Worm (Caenorhabditis elegans) whole organism, L1 larva: ENCODE measurements around the gene C27F2.7.
A peak's percentile ranks its signal among the peaks of the same experiment; 100 is the strongest.

Experiments used
- C16A3.4 ChIP-seq: fragments of 150-350 bp; optimal IDR thresholded peaks from 2 replicates; lab custom pipeline; 2014; ENCODE audit warnings: missing biosample characterization, missing genetic modification characterization
- C34B4.2 ChIP-seq: sonication (generic microtip); optimal IDR thresholded peaks from 2 replicates; lab custom pipeline; 2017; ENCODE audit warnings: mild to moderate bottlenecking, missing genetic modification characterization, missing compliant biosample characterization
- Y116A8C.19 ChIP-seq: sonication (generic microtip); optimal IDR thresholded peaks from 2 replicates; lab custom pipeline; 2016; ENCODE audit warnings: missing compliant biosample characterization, missing genetic modification characterization, borderline replicate concordance
- aha-1 ChIP-seq: fragments of 150-350 bp; optimal IDR thresholded peaks from 2 replicates; lab custom pipeline; 2014; ENCODE audit warnings: missing biosample characterization, missing genetic modification characterization
- aly-2 ChIP-seq: fragments of 150-350 bp; optimal IDR thresholded peaks from 2 replicates; lab custom pipeline; 2014; ENCODE audit warnings: missing biosample characterization, missing genetic modification characterization
- blmp-1 ChIP-seq: fragments of 150-350 bp; optimal IDR thresholded peaks from 2 replicates; lab custom pipeline; 2014; ENCODE audit warnings: missing biosample characterization, missing genetic modification characterization
- ceh-63 ChIP-seq: fragments of 200-800 bp; sonication (Bioruptor generic); optimal IDR thresholded peaks from 2 replicates; lab custom pipeline; 2018; ENCODE audit warnings: mild to moderate bottlenecking, missing genetic modification characterization, missing compliant biosample characterization
- ceh-8 ChIP-seq: fragments of 200-800 bp; sonication (Bioruptor generic); optimal IDR thresholded peaks from 2 replicates; lab custom pipeline; 2018; ENCODE audit warnings: mild to moderate bottlenecking, missing genetic modification characterization, moderate library complexity, missing compliant biosample characterization
- ceh-88 ChIP-seq: fragments of 200-800 bp; sonication (Bioruptor generic); IDR thresholded peaks from 2 replicates; pipeline ENCODE4 v1.3.6; 2022; ENCODE audit warnings: missing genetic modification characterization, missing compliant biosample characterization
- ceh-90 ChIP-seq: sonication (generic microtip); optimal IDR thresholded peaks from 2 replicates; lab custom pipeline; 2016; ENCODE audit warnings: missing genetic modification characterization, missing compliant biosample characterization
- ces-1 ChIP-seq: fragments of 150-350 bp; optimal IDR thresholded peaks from 2 replicates; lab custom pipeline; 2014; ENCODE audit warnings: missing biosample characterization, missing genetic modification reagents, missing genetic modification characterization
- dsc-1 ChIP-seq: sonication (generic microtip); optimal IDR thresholded peaks from 2 replicates; lab custom pipeline; 2016; ENCODE audit warnings: mild to moderate bottlenecking, missing genetic modification characterization, missing compliant biosample characterization
- efl-1 ChIP-seq, 4 experiments: fragments of 150-350 bp; optimal IDR thresholded peaks in 3 of 4; peaks in 1 of 4; 1 replicate in 1 of 4; 2 replicates in 3 of 4; lab custom pipeline; 2014; ENCODE audit warnings: missing biosample characterization in 2 of 4, missing genetic modification characterization in 2 of 4, missing genetic modification reagents in 2 of 4
- efl-3 ChIP-seq: fragments of 200-800 bp; sonication (Bioruptor generic); optimal IDR thresholded peaks from 2 replicates; lab custom pipeline; 2018; ENCODE audit warnings: mild to moderate bottlenecking, missing genetic modification characterization, missing compliant biosample characterization
- egl-27 ChIP-seq, 2 experiments: fragments of 150-350 bp in 1 of 2; sonication (generic microtip); optimal IDR thresholded peaks; 3 replicates each; lab custom pipeline; 2017 to 2018; ENCODE audit warnings: missing biosample characterization in 2 of 2, missing genetic modification characterization in 2 of 2, missing genetic modification reagents in 2 of 2
- elt-2 ChIP-seq: sonication (generic microtip); optimal IDR thresholded peaks from 2 replicates; lab custom pipeline; 2016; ENCODE audit warnings: missing genetic modification characterization, mild to moderate bottlenecking, inconsistent platforms, missing compliant biosample characterization, missing genetic modification reagents
- ets-5 ChIP-seq: fragments of 200-800 bp; sonication (Bioruptor generic); IDR thresholded peaks from 2 replicates; pipeline ENCODE4 v1.3.6; 2022; ENCODE audit warnings: missing genetic modification characterization, missing compliant biosample characterization
- fkh-10 ChIP-seq: sonication (generic microtip); optimal IDR thresholded peaks from 2 replicates; lab custom pipeline; 2017; ENCODE audit warnings: missing biosample characterization, missing genetic modification reagents, missing genetic modification characterization
- fkh-4 ChIP-seq: sonication (generic microtip); optimal IDR thresholded peaks from 2 replicates; lab custom pipeline; 2016; ENCODE audit warnings: missing compliant biosample characterization, missing genetic modification characterization, borderline replicate concordance
- hlh-17 ChIP-seq: fragments of 200-800 bp; sonication (Bioruptor generic); optimal IDR thresholded peaks from 2 replicates; lab custom pipeline; 2018; ENCODE audit warnings: missing genetic modification characterization, mild to moderate bottlenecking, missing compliant biosample characterization, moderate library complexity, borderline replicate concordance
- hlh-4 ChIP-seq: sonication (generic microtip); optimal IDR thresholded peaks from 2 replicates; lab custom pipeline; 2016; ENCODE audit warnings: mild to moderate bottlenecking, missing genetic modification characterization, missing compliant biosample characterization
- hpl-2 ChIP-seq: fragments of 150-350 bp; optimal IDR thresholded peaks from 2 replicates; lab custom pipeline; 2014; ENCODE audit warnings: missing biosample characterization, missing genetic modification reagents, missing genetic modification characterization
- isw-1 ChIP-seq: fragments of 200-800 bp; sonication (Bioruptor generic); IDR thresholded peaks from 2 replicates; pipeline ENCODE4 v1.3.6; 2022; ENCODE audit warnings: missing genetic modification characterization, missing compliant biosample characterization
- jun-1 ChIP-seq: fragments of 150-350 bp; optimal IDR thresholded peaks from 2 replicates; lab custom pipeline; 2014; ENCODE audit warnings: missing biosample characterization, missing genetic modification reagents, missing genetic modification characterization
- lin-14 ChIP-seq: fragments of 200-800 bp; sonication (Bioruptor generic); optimal IDR thresholded peaks from 2 replicates; lab custom pipeline; 2018; ENCODE audit warnings: mild to moderate bottlenecking, missing genetic modification characterization, moderate library complexity, missing compliant biosample characterization
- lin-15B ChIP-seq: fragments of 150-350 bp; sonication (generic microtip); optimal IDR thresholded peaks from 3 replicates; lab custom pipeline; 2014; ENCODE audit warnings: missing biosample characterization, missing genetic modification characterization
- mdl-1 ChIP-seq, 2 experiments: fragments of 150-350 bp; optimal IDR thresholded peaks; 2 replicates each; lab custom pipeline; 2014 to 2017; ENCODE audit warnings: missing biosample characterization in 2 of 2, missing genetic modification characterization in 2 of 2, inconsistent platforms in 1 of 2
- mep-1 ChIP-seq: fragments of 150-350 bp; optimal IDR thresholded peaks from 2 replicates; lab custom pipeline; 2014; ENCODE audit warnings: missing biosample characterization, missing genetic modification characterization
- nhr-11 ChIP-seq: fragments of 150-350 bp; optimal IDR thresholded peaks from 2 replicates; lab custom pipeline; 2014; ENCODE audit warnings: missing biosample characterization, missing genetic modification characterization
- nhr-19 ChIP-seq: fragments of 200-800 bp; sonication (Bioruptor generic); conservative IDR thresholded peaks from 2 replicates; pipeline ENCODE4 v1.3.6; 2022; ENCODE audit warnings: missing genetic modification characterization, missing compliant biosample characterization
- nhr-20 ChIP-seq: sonication (generic microtip); optimal IDR thresholded peaks from 2 replicates; lab custom pipeline; 2016; ENCODE audit warnings: mild to moderate bottlenecking, missing genetic modification characterization, missing compliant biosample characterization
- nhr-237 ChIP-seq: fragments of 150-350 bp; optimal IDR thresholded peaks from 2 replicates; lab custom pipeline; 2014; ENCODE audit warnings: missing biosample characterization, missing genetic modification characterization
- nhr-28 ChIP-seq: fragments of 150-350 bp; optimal IDR thresholded peaks from 2 replicates; lab custom pipeline; 2014; ENCODE audit warnings: missing biosample characterization, missing genetic modification characterization
- nhr-71 ChIP-seq: sonication (generic microtip); optimal IDR thresholded peaks from 2 replicates; lab custom pipeline; 2016; ENCODE audit warnings: mild to moderate bottlenecking, missing genetic modification characterization, moderate library complexity, missing compliant biosample characterization
- nhr-77 ChIP-seq: fragments of 150-350 bp; optimal IDR thresholded peaks from 2 replicates; lab custom pipeline; 2014; ENCODE audit warnings: missing biosample characterization, missing genetic modification characterization
- nhr-85 ChIP-seq: sonication (generic microtip); peaks from one replicate; lab custom pipeline; 2016; ENCODE audit warnings: missing genetic modification characterization, inconsistent platforms, missing compliant biosample characterization
- nhr-90 ChIP-seq: sonication (generic microtip); optimal IDR thresholded peaks from 2 replicates; lab custom pipeline; 2016; ENCODE audit warnings: mild to moderate bottlenecking, missing genetic modification characterization, missing compliant biosample characterization; ENCODE audit not compliant: poor library complexity
- pax-3 ChIP-seq: fragments of 200-800 bp; sonication (Bioruptor generic); optimal IDR thresholded peaks from 2 replicates; lab custom pipeline; 2018; ENCODE audit warnings: mild to moderate bottlenecking, missing genetic modification characterization, moderate library complexity, missing compliant biosample characterization
- pqm-1 ChIP-seq: sonication (generic microtip); optimal IDR thresholded peaks from 3 replicates; lab custom pipeline; 2017; ENCODE audit warnings: missing biosample characterization, missing genetic modification characterization
- skn-1 ChIP-seq: fragments of 150-350 bp; optimal IDR thresholded peaks from 2 replicates; lab custom pipeline; 2014; ENCODE audit warnings: missing biosample characterization, missing genetic modification characterization
- sox-4 ChIP-seq: sonication (generic microtip); optimal IDR thresholded peaks from 2 replicates; lab custom pipeline; 2016; ENCODE audit warnings: missing genetic modification characterization, missing compliant biosample characterization
- sptf-1 ChIP-seq: fragments of 150-350 bp; optimal IDR thresholded peaks from 2 replicates; lab custom pipeline; 2014; ENCODE audit warnings: missing biosample characterization, missing genetic modification characterization
- swsn-7 ChIP-seq: sonication (generic microtip); optimal IDR thresholded peaks from 2 replicates; lab custom pipeline; 2016; ENCODE audit warnings: missing genetic modification characterization, missing compliant biosample characterization
- xbp-1 ChIP-seq: sonication (generic microtip); optimal IDR thresholded peaks from 2 replicates; lab custom pipeline; 2016; ENCODE audit warnings: missing genetic modification characterization, missing compliant biosample characterization
- zag-1 ChIP-seq: fragments of 150-350 bp; optimal IDR thresholded peaks from 2 replicates; lab custom pipeline; 2014; ENCODE audit warnings: missing biosample characterization, missing genetic modification characterization
- zip-4 ChIP-seq: fragments of 200-800 bp; sonication (Bioruptor generic); optimal IDR thresholded peaks from 2 replicates; lab custom pipeline; 2018; ENCODE audit warnings: mild to moderate bottlenecking, missing genetic modification characterization, moderate library complexity, missing compliant biosample characterization

Gene C27F2.7

DNA sequence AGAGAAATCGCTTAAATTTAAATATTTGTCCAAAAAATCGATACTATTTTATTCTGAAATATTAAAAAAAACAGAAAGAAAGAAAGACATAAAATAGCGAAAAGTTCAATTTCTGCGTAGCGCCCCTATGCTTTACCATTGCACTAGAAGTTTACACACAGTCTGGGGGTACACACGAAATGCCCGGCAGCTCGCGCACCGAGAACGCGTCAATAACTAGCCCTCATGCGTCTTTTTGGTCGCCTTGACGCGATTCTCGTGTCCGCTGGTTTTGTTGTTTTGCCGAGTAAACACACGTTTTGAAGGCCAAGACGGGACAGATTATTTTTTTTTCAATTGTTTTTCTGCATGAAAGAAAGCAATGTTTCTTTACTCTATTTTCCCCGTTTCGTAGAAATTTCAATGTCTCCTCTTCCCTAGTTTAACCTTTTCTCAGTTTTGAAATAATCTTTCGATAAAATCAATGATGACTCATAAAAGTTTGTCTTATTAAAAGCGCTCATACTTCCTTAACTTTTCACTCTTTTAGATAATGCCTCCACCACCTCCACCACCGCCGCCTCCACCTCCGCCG, 33.9 kb upstream of the C27F2.7 start, which contains the start of gene wip-1 (continued):
- TF ChIP-seq pax-3 (tag; lab: Kevin White, UChicago): peak; percentile 94
- TF ChIP-seq egl-27 (tag; optimal IDR thresholded peaks at IDR 0.05; lab: Kevin White, UChicago): peak; percentile 12 to 18
- TF ChIP-seq lin-14 (GFP tag; lab: Kevin White, UChicago): peak; percentile 99
- TF ChIP-seq isw-1 (GFP tag; lab: Robert Waterston, UW): peak; percentile 97
- peak; percentile 95 for TF ChIP-seq ceh-8
- peak; percentile 99 for TF ChIP-seq swsn-7 (tag; lab: Kevin White, UChicago)
- peak; percentile 34 for TF ChIP-seq C34B4.2 (tag; lab: Kevin White, UChicago)
- peak; percentile 99 for TF ChIP-seq nhr-20
- TF ChIP-seq nhr-90: peak; percentile 99
- peak; percentile 83 for TF ChIP-seq nhr-11 (tag; lab: Kevin White, UChicago)
- peak; percentile 37 for TF ChIP-seq pqm-1 (tag; lab: Kevin White, UChicago)
- TF ChIP-seq efl-1 (optimal IDR thresholded peaks at IDR 0.05; lab: Kevin White, UChicago): peak; percentile 94 to 95
- TF ChIP-seq efl-1 (GFP tag; optimal IDR thresholded peaks at IDR 0.05 in 1 of 2; lab: Kevin White, UChicago): peak; percentile 86 to 99
- TF ChIP-seq ets-5 (GFP tag; lab: Robert Waterston, UW): no peak
- peak; percentile 57 for TF ChIP-seq zag-1 (tag; lab: Kevin White, UChicago)
- TF ChIP-seq blmp-1 (tag; lab: Kevin White, UChicago): peak; percentile 90
- no peak for TF ChIP-seq nhr-28 (tag; lab: Kevin White, UChicago)
- TF ChIP-seq ceh-88 (GFP tag; lab: Robert Waterston, UW): peak; percentile 95
- no peak for TF ChIP-seq ceh-63 (GFP tag; lab: Kevin White, UChicago)
- TF ChIP-seq aha-1 (tag; lab: Kevin White, UChicago): peak; percentile 96
- peak; percentile 56 for TF ChIP-seq ceh-90 (tag; lab: Kevin White, UChicago)
- peak; percentile 84 for TF ChIP-seq efl-3 (GFP tag; lab: Kevin White, UChicago)
- peak; percentile 94 for TF ChIP-seq skn-1
- peak; percentile 99 for TF ChIP-seq mep-1 (tag; lab: Kevin White, UChicago)
- TF ChIP-seq ces-1 (GFP tag; lab: Kevin White, UChicago): no peak
- TF ChIP-seq sptf-1 (tag; lab: Kevin White, UChicago): no peak
- peak; percentile 93 for TF ChIP-seq sox-4 (tag; lab: Kevin White, UChicago)
- peak; percentile 94 for TF ChIP-seq nhr-237 (tag; lab: Kevin White, UChicago)
- TF ChIP-seq hlh-4: no peak
- no peak for TF ChIP-seq hlh-17 (GFP tag; lab: Kevin White, UChicago)
- TF ChIP-seq fkh-10 (GFP tag; lab: Kevin White, UChicago): peak; percentile 95
- peak; percentile 88 for TF ChIP-seq aly-2 (tag; lab: Kevin White, UChicago)
- TF ChIP-seq elt-2 (tag; lab: Kevin White, UChicago): peak; percentile 91
- TF ChIP-seq fkh-4: peak; percentile 62
- TF ChIP-seq zip-4 (GFP tag; lab: Kevin White, UChicago): peak; percentile 88
- TF ChIP-seq dsc-1 (tag; lab: Kevin White, UChicago): peak; percentile 98
- peak; percentile 98 for TF ChIP-seq xbp-1 (tag; lab: Kevin White, UChicago)
- peak; percentile 99 for TF ChIP-seq C16A3.4 (tag; lab: Kevin White, UChicago)
- peak in 1 of 2 experiments; percentile 98 for TF ChIP-seq mdl-1 (tag; optimal IDR thresholded peaks at IDR 0.05; lab: Kevin White, UChicago)
- TF ChIP-seq nhr-19 (GFP tag; lab: Robert Waterston, UW): peak; percentile 98
- peak; percentile 90 for TF ChIP-seq hpl-2 (GFP tag; lab: Kevin White, UChicago)
- peak; percentile 99 for TF ChIP-seq nhr-85
- TF ChIP-seq nhr-71: peak; percentile 99
- TF ChIP-seq nhr-77 (tag; lab: Kevin White, UChicago): peak; percentile 97
- no peak for TF ChIP-seq Y116A8C.19 (tag; lab: Kevin White, UChicago)
- peak; percentile 84 for TF ChIP-seq lin-15B (tag; lab: Kevin White, UChicago)
- TF ChIP-seq jun-1 (tag; lab: Kevin White, UChicago): peak; percentile 97
